Fruit fly (Drosophila melanogaster) whole organism, embryonic: ENCODE data around the gene CG31051.

Source experiments
- Adf1 ChIP-seq: fragments of 200-800 bp; sonication (Bioruptor generic); IDR thresholded peaks from 2 replicates; pipeline ENCODE4 v1.3.6; 2022; ENCODE audit warnings: missing biosample characterization, missing genetic modification characterization
- Atf-2 ChIP-seq: fragments of 200-800 bp; sonication (Bioruptor generic); optimal IDR thresholded peaks from 2 replicates; lab custom pipeline; 2016; ENCODE audit warnings: missing biosample characterization, missing genetic modification characterization
- BEAF-32 ChIP-seq: fragments of 200-800 bp; sonication (Bioruptor generic); optimal IDR thresholded peaks from 3 replicates; lab custom pipeline; 2017; ENCODE audit warnings: missing biosample characterization, missing genetic modification characterization, mild to moderate bottlenecking, moderate library complexity, missing genetic modification reagents
- CG10959 ChIP-seq: fragments of 200-800 bp; sonication (Bioruptor generic); IDR thresholded peaks from 2 replicates; pipeline ENCODE4 v1.3.6; 2022; ENCODE audit warnings: missing biosample characterization, missing genetic modification characterization
- CG11695 ChIP-seq: fragments of 200-800 bp; sonication (Bioruptor generic); IDR thresholded peaks from 3 replicates; pipeline ENCODE4 v1.3.6; 2022; ENCODE audit warnings: missing biosample characterization, missing genetic modification characterization
- CG12299 ChIP-seq: fragments of 200-800 bp; sonication (Bioruptor generic); optimal IDR thresholded peaks from 2 replicates; lab custom pipeline; 2018; ENCODE audit warnings: missing biosample characterization, mild to moderate bottlenecking, missing genetic modification characterization
- CG1233 ChIP-seq: fragments of 200-800 bp; sonication (Bioruptor generic); optimal IDR thresholded peaks from 4 replicates; lab custom pipeline; 2018; ENCODE audit warnings: missing biosample characterization, mild to moderate bottlenecking, missing genetic modification characterization
- CG13424 ChIP-seq: fragments of 200-800 bp; sonication (Bioruptor generic); optimal IDR thresholded peaks from 2 replicates; lab custom pipeline; 2019; ENCODE audit warnings: missing biosample characterization, mild to moderate bottlenecking, missing genetic modification characterization, moderate library complexity
- CG14667 ChIP-seq: fragments of 200-800 bp; sonication (Bioruptor generic); IDR thresholded peaks from 2 replicates; pipeline ENCODE4 v1.3.6; 2022; ENCODE audit warnings: missing biosample characterization, missing genetic modification characterization
- CG15696 ChIP-seq: fragments of 200-800 bp; sonication (Bioruptor generic); optimal IDR thresholded peaks from 2 replicates; lab custom pipeline; 2019; ENCODE audit warnings: missing biosample characterization, mild to moderate bottlenecking, missing genetic modification characterization, moderate library complexity
- CG18262 ChIP-seq: fragments of 200-800 bp; optimal IDR thresholded peaks from 3 replicates; lab custom pipeline; 2019; ENCODE audit warnings: missing biosample characterization, mild to moderate bottlenecking, missing genetic modification characterization, moderate library complexity
- CG2120 ChIP-seq: fragments of 200-800 bp; sonication (Bioruptor generic); optimal IDR thresholded peaks from 3 replicates; lab custom pipeline; 2016; ENCODE audit warnings: missing biosample characterization, missing genetic modification characterization
- CG4404 ChIP-seq: fragments of 200-800 bp; sonication (Bioruptor generic); IDR thresholded peaks from 2 replicates; pipeline ENCODE4 v1.3.6; 2022; ENCODE audit warnings: missing biosample characterization, missing genetic modification characterization
- CG4730 ChIP-seq: fragments of 200-800 bp; sonication (Bioruptor generic); IDR thresholded peaks from 2 replicates; pipeline ENCODE4 v1.3.6; 2022; ENCODE audit warnings: missing biosample characterization, missing genetic modification characterization
- CG5180 ChIP-seq: fragments of 200-800 bp; sonication (Bioruptor generic); optimal IDR thresholded peaks from 3 replicates; lab custom pipeline; 2017; ENCODE audit warnings: missing biosample characterization, missing genetic modification characterization, mild to moderate bottlenecking, moderate library complexity, missing genetic modification reagents
- CG8478 ChIP-seq: fragments of >200 bp; optimal IDR thresholded peaks from 2 replicates; lab custom pipeline; 2018
- Camta ChIP-seq: fragments of 200-800 bp; sonication (Bioruptor generic); optimal IDR thresholded peaks from 2 replicates; lab custom pipeline; 2016; ENCODE audit warnings: missing biosample characterization, missing genetic modification characterization
- CrebB ChIP-seq: fragments of 200-800 bp; sonication (Bioruptor generic); optimal IDR thresholded peaks from 3 replicates; lab custom pipeline; 2018; ENCODE audit warnings: missing biosample characterization, mild to moderate bottlenecking, missing genetic modification characterization
- D19A ChIP-seq: fragments of 200-800 bp; optimal IDR thresholded peaks from 3 replicates; lab custom pipeline; 2019; ENCODE audit warnings: missing biosample characterization, mild to moderate bottlenecking, missing genetic modification characterization, moderate library complexity
- Deaf1 ChIP-seq: fragments of 200-800 bp; optimal IDR thresholded peaks from 3 replicates; lab custom pipeline; 2019; ENCODE audit warnings: missing biosample characterization, mild to moderate bottlenecking, missing genetic modification characterization, moderate library complexity
- GATAe ChIP-seq: fragments of 200-800 bp; sonication (Bioruptor generic); conservative IDR thresholded peaks from 2 replicates; pipeline ENCODE4 v1.3.6; 2022; ENCODE audit warnings: missing biosample characterization, missing genetic modification characterization
- Gsc ChIP-seq: fragments of 200-800 bp; sonication (Bioruptor generic); IDR thresholded peaks from 2 replicates; pipeline ENCODE4 v1.3.6; 2022; ENCODE audit warnings: missing biosample characterization, missing genetic modification characterization
- Kr ChIP-seq: fragments of 200-800 bp; sonication (Bioruptor generic); optimal IDR thresholded peaks from 2 replicates; lab custom pipeline; 2017; ENCODE audit warnings: missing biosample characterization, mild to moderate bottlenecking, missing genetic modification characterization
- NfI ChIP-seq: fragments of 200-800 bp; sonication (Bioruptor generic); optimal IDR thresholded peaks from 3 replicates; lab custom pipeline; 2018; ENCODE audit warnings: missing biosample characterization, mild to moderate bottlenecking, missing genetic modification characterization, moderate library complexity
- Oli ChIP-seq: fragments of 200-800 bp; sonication (Bioruptor generic); optimal IDR thresholded peaks from 2 replicates; lab custom pipeline; 2018; ENCODE audit warnings: missing biosample characterization, mild to moderate bottlenecking, missing genetic modification characterization, moderate library complexity
- Sin3A ChIP-seq: fragments of >200 bp; optimal IDR thresholded peaks from 2 replicates; lab custom pipeline; 2018
- Sox100B ChIP-seq: fragments of 200-800 bp; sonication (Bioruptor generic); optimal IDR thresholded peaks from 3 replicates; lab custom pipeline; 2018; ENCODE audit warnings: missing biosample characterization, mild to moderate bottlenecking, missing genetic modification characterization
- Sox102F ChIP-seq: fragments of 200-800 bp; sonication (Bioruptor generic); optimal IDR thresholded peaks from 2 replicates; lab custom pipeline; 2018; ENCODE audit warnings: missing biosample characterization, mild to moderate bottlenecking, missing genetic modification characterization, moderate library complexity
- Stat92E ChIP-seq, 3 experiments: fragments of >200 bp in 2 of 3; fragments of 200-800 bp in 1 of 3; sonication (Bioruptor generic) in 1 of 3; optimal IDR thresholded peaks; 2 replicates each; lab custom pipeline; 2017 to 2019; ENCODE audit warnings: missing biosample characterization in 3 of 3, missing genetic modification characterization in 3 of 3, mild to moderate bottlenecking in 1 of 3, moderate library complexity in 1 of 3
- ci ChIP-seq: fragments of 200-800 bp; sonication (Bioruptor generic); IDR thresholded peaks from 3 replicates; pipeline ENCODE4 v1.3.6; 2022; ENCODE audit warnings: missing biosample characterization, missing genetic modification characterization
- dm ChIP-seq: fragments of 200-800 bp; sonication (Bioruptor generic); optimal IDR thresholded peaks from 3 replicates; lab custom pipeline; 2016; ENCODE audit warnings: missing biosample characterization, missing genetic modification characterization
- emc ChIP-seq: fragments of 200-800 bp; sonication (Bioruptor generic); optimal IDR thresholded peaks from 2 replicates; lab custom pipeline; 2016; ENCODE audit warnings: missing biosample characterization, missing genetic modification characterization
- ems ChIP-seq: fragments of 200-800 bp; sonication (Bioruptor generic); optimal IDR thresholded peaks from 3 replicates; lab custom pipeline; 2016; ENCODE audit warnings: missing biosample characterization, missing genetic modification characterization
- eve ChIP-seq, 2 experiments: fragments of >200 bp; optimal IDR thresholded peaks; 2 replicates each; lab custom pipeline; 2017; ENCODE audit warnings: missing biosample characterization in 2 of 2, missing genetic modification characterization in 2 of 2
- fd64A ChIP-seq: fragments of 200-800 bp; sonication (Bioruptor generic); optimal IDR thresholded peaks from 3 replicates; lab custom pipeline; 2018; ENCODE audit warnings: missing biosample characterization, mild to moderate bottlenecking, missing genetic modification characterization
- gce ChIP-seq: fragments of 200-800 bp; sonication (Bioruptor generic); IDR thresholded peaks from 3 replicates; pipeline ENCODE4 v1.3.6; 2022; ENCODE audit warnings: missing biosample characterization, missing genetic modification characterization
- gcm2 ChIP-seq: fragments of 200-800 bp; sonication (Bioruptor generic); optimal IDR thresholded peaks from 2 replicates; lab custom pipeline; 2016; ENCODE audit warnings: missing biosample characterization, missing genetic modification characterization
- hkb ChIP-seq, 2 experiments: fragments of 200-800 bp in 1 of 2; fragments of >200 bp in 1 of 2; sonication (Bioruptor generic) in 1 of 2; IDR thresholded peaks in 1 of 2; optimal IDR thresholded peaks in 1 of 2; 2 replicates each; pipeline versions ENCODE4 v1.3.6 to Lab custom; 2017 to 2022; ENCODE audit warnings: missing biosample characterization in 1 of 2, missing genetic modification characterization in 1 of 2
- inv ChIP-seq: fragments of 200-800 bp; sonication (Bioruptor generic); IDR thresholded peaks from 2 replicates; pipeline ENCODE4 v1.3.6; 2022; ENCODE audit warnings: missing biosample characterization, missing genetic modification characterization; ENCODE audit not compliant: partially characterized antibody
- lab ChIP-seq: fragments of 200-800 bp; sonication (Bioruptor generic); optimal IDR thresholded peaks from 3 replicates; lab custom pipeline; 2017; ENCODE audit warnings: missing biosample characterization, missing genetic modification characterization, mild to moderate bottlenecking, moderate library complexity, missing genetic modification reagents
- lbe ChIP-seq: fragments of 200-800 bp; sonication (Bioruptor generic); optimal IDR thresholded peaks from 2 replicates; lab custom pipeline; 2016; ENCODE audit warnings: missing biosample characterization, mild to moderate bottlenecking, missing genetic modification characterization
- lov ChIP-seq, 2 experiments: fragments of 200-800 bp in 1 of 2; fragments of >200 bp in 1 of 2; sonication (Bioruptor generic) in 1 of 2; IDR thresholded peaks in 1 of 2; optimal IDR thresholded peaks in 1 of 2; 2 replicates in 1 of 2; 3 replicates in 1 of 2; pipeline versions ENCODE4 v1.3.6 to Lab custom; 2017 to 2022; ENCODE audit warnings: missing biosample characterization in 1 of 2, missing genetic modification characterization in 1 of 2
- p53 ChIP-seq: fragments of 200-800 bp; sonication (Bioruptor generic); optimal IDR thresholded peaks from 2 replicates; lab custom pipeline; 2016; ENCODE audit warnings: missing biosample characterization, missing genetic modification characterization
- ro ChIP-seq: fragments of 200-800 bp; sonication (Bioruptor generic); IDR thresholded peaks from 2 replicates; pipeline ENCODE4 v1.3.6; 2022; ENCODE audit warnings: missing biosample characterization, missing genetic modification characterization
- sens ChIP-seq: fragments of 200-800 bp; sonication (Bioruptor generic); peaks from one replicate; lab custom pipeline; 2016; ENCODE audit warnings: missing biosample characterization, missing genetic modification characterization
- sens-2 ChIP-seq: fragments of 200-800 bp; sonication (Bioruptor generic); IDR thresholded peaks from 2 replicates; pipeline ENCODE4 v1.3.6; 2022; ENCODE audit warnings: missing biosample characterization, missing genetic modification characterization
- ssp ChIP-seq: fragments of 200-800 bp; sonication (Bioruptor generic); IDR thresholded peaks from 2 replicates; pipeline ENCODE4 v1.3.6; 2022; ENCODE audit warnings: missing biosample characterization, missing genetic modification characterization
- toy ChIP-seq: fragments of 200-800 bp; sonication (Bioruptor generic); IDR thresholded peaks from 2 replicates; pipeline ENCODE4 v1.3.6; 2022; ENCODE audit warnings: missing biosample characterization, missing genetic modification characterization
- trh ChIP-seq: fragments of 200-800 bp; sonication (Bioruptor generic); optimal IDR thresholded peaks from 2 replicates; lab custom pipeline; 2016; ENCODE audit warnings: missing biosample characterization, missing genetic modification characterization
- vvl ChIP-seq: fragments of 200-800 bp; sonication (Bioruptor generic); IDR thresholded peaks from 2 replicates; pipeline ENCODE4 v1.3.6; 2022; ENCODE audit warnings: missing biosample characterization, missing genetic modification characterization
- wor ChIP-seq: fragments of 200-800 bp; sonication (Bioruptor generic); IDR thresholded peaks from 2 replicates; pipeline ENCODE4 v1.3.6; 2022; ENCODE audit warnings: missing biosample characterization, missing genetic modification characterization
- zen ChIP-seq: fragments of 200-800 bp; sonication (Bioruptor generic); optimal IDR thresholded peaks from 3 replicates; lab custom pipeline; 2018; ENCODE audit warnings: missing biosample characterization, mild to moderate bottlenecking, missing genetic modification characterization, moderate library complexity

The CG31051 gene

dm6 chr3R:28556385-28556784, 36.1 kb upstream of the CG31051 start (continued):
- TF ChIP-seq CG1233 (GFP tag; lab: Kevin White, UChicago) (peak; percentile 26), Kr (no peak), CG12299 (peak; percentile 9), CG5180 (GFP tag; lab: Kevin White, UChicago) (no peak), trh (GFP tag; lab: Kevin White, UChicago) (no peak), Adf1 (no peak), dm (GFP tag; lab: Kevin White, UChicago) (no peak), CrebB (tag; lab: Kevin White, UChicago) (peak; percentile 4), gce (no peak), p53 (no peak), GATAe (GFP tag; lab: Robert Waterston, UW) (no peak), emc (GFP tag; lab: Kevin White, UChicago) (no peak), ems (GFP tag; lab: Kevin White, UChicago) (no peak), ci (GFP tag; lab: Robert Waterston, UW) (no peak), zen (tag; lab: Kevin White, UChicago) (no peak), ro (GFP tag; lab: Robert Waterston, UW) (no peak), lbe (no peak), gcm2 (GFP tag; lab: Kevin White, UChicago) (no peak), Oli (tag; lab: Kevin White, UChicago) (no peak), CG15696 (no peak), CG18262 (tag; lab: Kevin White, UChicago) (no peak), toy (GFP tag; lab: Robert Waterston, UW) (no peak), Camta (GFP tag; lab: Kevin White, UChicago) (no peak), sens (GFP tag; lab: Kevin White, UChicago) (no peak), Deaf1 (tag; lab: Kevin White, UChicago) (no peak), CG4730 (GFP tag; lab: Robert Waterston, UW) (no peak), CG11695 (GFP tag; lab: Robert Waterston, UW) (0 out of 3 replicates have a peak, but pooled peaks have one; percentile 47), lov (optimal IDR thresholded peaks at IDR 0.05; lab: Kevin White, UChicago) (no peak), lov (GFP tag; IDR thresholded peaks at IDR 0.05; lab: Robert Waterston, UW) (no peak), vvl (no peak), NfI (GFP tag; lab: Kevin White, UChicago) (no peak), wor (GFP tag; lab: Robert Waterston, UW) (no peak), hkb (optimal IDR thresholded peaks at IDR 0.05; lab: Kevin White, UChicago) (no peak), hkb (GFP tag; IDR thresholded peaks at IDR 0.05; lab: Robert Waterston, UW) (peak; percentile 49; the same call in 1 of the 2 replicates), lab (GFP tag; lab: Kevin White, UChicago) (peak; percentile 77), BEAF-32 (GFP tag; lab: Kevin White, UChicago) (no peak), Stat92E (GFP tag; optimal IDR thresholded peaks at IDR 0.05; lab: Kevin White, UChicago) (no peak), Sin3A (lab: Kevin White, UChicago) (no peak), fd64A (GFP tag; lab: Kevin White, UChicago) (no peak), Sox102F (GFP tag; lab: Kevin White, UChicago) (peak; percentile 22), Sox100B (peak; percentile 15), CG13424 (tag; lab: Kevin White, UChicago) (no peak), CG2120 (GFP tag; lab: Kevin White, UChicago) (peak; percentile 55), Gsc (no peak), CG10959 (0 out of 2 replicates have a peak, but pooled peaks have one; percentile 32), sens-2 (GFP tag; lab: Robert Waterston, UW) (no peak), ssp (GFP tag; lab: Robert Waterston, UW) (no peak), D19A (tag; lab: Kevin White, UChicago) (no peak), CG4404 (GFP tag; lab: Robert Waterston, UW) (no peak), CG14667 (GFP tag; lab: Robert Waterston, UW) (no peak), eve (GFP tag; optimal IDR thresholded peaks at IDR 0.05; lab: Kevin White, UChicago) (no peak), Atf-2 (GFP tag; lab: Kevin White, UChicago) (no peak), CG8478 (lab: Kevin White, UChicago) (no peak), inv (GFP tag; lab: Robert Waterston, UW) (no peak)
